Worm (Caenorhabditis elegans): ENCODE data around the gene T02H6.9.

- TF ChIP-seq ztf-11 (tag; optimal IDR thresholded peaks at IDR 0.05) (no peak), lin-39 (tag; optimal IDR thresholded peaks at IDR 0.05) (no peak), nhr-28 (tag; optimal IDR thresholded peaks at IDR 0.05) (no peak), sea-2 (GFP tag; optimal IDR thresholded peaks at IDR 0.05) (no peak), nhr-11 (tag; optimal IDR thresholded peaks at IDR 0.05) (no peak), ama-1 (optimal IDR thresholded peaks at IDR 0.05) (no peak), snpc-4 (tag; optimal IDR thresholded peaks at IDR 0.05) (no peak), ceh-16 (tag; optimal IDR thresholded peaks at IDR 0.05) (no peak), elt-1 (tag; optimal IDR thresholded peaks at IDR 0.05) (no peak), nhr-25 (tag; optimal IDR thresholded peaks at IDR 0.05) (no peak), fos-1 (tag; optimal IDR thresholded peaks at IDR 0.05) (no peak)
These were observed 44.7 kb upstream of the T02H6.9 start, which contains the start of gene T04B8.1 for ce11 chrII:633984-634383.

Measured in whole organism, L3 larva.